Worm (Caenorhabditis elegans) whole organism, L4 larva: ENCODE data around the gene F14D2.5.

Experiments used
- F37D6.2 ChIP-seq: sonication (generic microtip); optimal IDR thresholded peaks from 2 replicates; lab custom pipeline; 2016; ENCODE audit warnings: mild to moderate bottlenecking, missing genetic modification characterization, missing compliant biosample characterization
- R02D3.7 ChIP-seq: fragments of 150-350 bp; sonication (generic microtip); optimal IDR thresholded peaks from 3 replicates; lab custom pipeline; 2014; ENCODE audit warnings: missing biosample characterization, missing genetic modification characterization
- T20F7.1 ChIP-seq: fragments of 200-800 bp; sonication (Bioruptor generic); optimal IDR thresholded peaks from 2 replicates; lab custom pipeline; 2018; ENCODE audit warnings: mild to moderate bottlenecking, missing genetic modification characterization, missing compliant biosample characterization
- T26A8.4 ChIP-seq: fragments of 200-800 bp; sonication (Bioruptor generic); IDR thresholded peaks from 2 replicates; pipeline ENCODE4 v1.3.6; 2022; ENCODE audit warnings: missing genetic modification characterization, missing compliant biosample characterization
- Y105C5A.15 ChIP-seq: fragments of 200-800 bp; sonication (Bioruptor generic); IDR thresholded peaks from 2 replicates; pipeline ENCODE4 v1.3.6; 2022; ENCODE audit warnings: missing genetic modification characterization, missing compliant biosample characterization
- Y75B8A.6 ChIP-seq: fragments of 200-800 bp; sonication (Bioruptor generic); IDR thresholded peaks from 2 replicates; pipeline ENCODE4 v1.3.6; 2022; ENCODE audit warnings: missing genetic modification reagents, missing genetic modification characterization, missing compliant biosample characterization
- aha-1 ChIP-seq: fragments of 150-350 bp; peaks from one replicate; lab custom pipeline; 2014; ENCODE audit warnings: missing biosample characterization, missing genetic modification characterization
- aly-2 ChIP-seq: sonication (generic microtip); optimal IDR thresholded peaks from 2 replicates; lab custom pipeline; 2018; ENCODE audit warnings: missing biosample characterization, missing genetic modification characterization
- ceh-20 ChIP-seq: fragments of 200-800 bp; sonication (Bioruptor generic); IDR thresholded peaks from 2 replicates; pipeline ENCODE4 v1.3.6; 2022; ENCODE audit warnings: missing genetic modification reagents, missing genetic modification characterization, missing compliant biosample characterization
- ceh-28 ChIP-seq: fragments of 150-350 bp; optimal IDR thresholded peaks from 2 replicates; lab custom pipeline; 2014; ENCODE audit warnings: missing biosample characterization, missing genetic modification reagents, missing genetic modification characterization
- ceh-62 ChIP-seq: sonication (generic microtip); optimal IDR thresholded peaks from 2 replicates; lab custom pipeline; 2017; ENCODE audit warnings: missing biosample characterization, missing genetic modification characterization
- daf-12 ChIP-seq: fragments of 150-350 bp; optimal IDR thresholded peaks from 2 replicates; lab custom pipeline; 2014; ENCODE audit warnings: missing biosample characterization, missing genetic modification reagents, missing genetic modification characterization
- daf-19 ChIP-seq: fragments of 200-800 bp; sonication (Bioruptor generic); conservative IDR thresholded peaks from 2 replicates; pipeline ENCODE4 v1.3.6; 2022; ENCODE audit warnings: missing genetic modification characterization, missing compliant biosample characterization
- dmd-6 ChIP-seq: fragments of 200-800 bp; sonication (Bioruptor generic); IDR thresholded peaks from 2 replicates; pipeline ENCODE4 v1.3.6; 2022; ENCODE audit warnings: missing genetic modification reagents, missing genetic modification characterization, missing compliant biosample characterization
- dmd-9 ChIP-seq: fragments of 200-800 bp; sonication (Bioruptor generic); IDR thresholded peaks from 2 replicates; pipeline ENCODE4 v1.3.6; 2022; ENCODE audit warnings: missing genetic modification reagents, missing genetic modification characterization, missing compliant biosample characterization
- hif-1 ChIP-seq, 2 experiments: sonication (generic microtip); optimal IDR thresholded peaks; 2 replicates each; lab custom pipeline; 2016 to 2017; ENCODE audit warnings: missing compliant biosample characterization in 2 of 2, missing genetic modification characterization in 2 of 2, missing genetic modification reagents in 2 of 2, missing genotype in 2 of 2, mild to moderate bottlenecking in 1 of 2
- lin-1 ChIP-seq: fragments of 200-800 bp; sonication (Bioruptor generic); IDR thresholded peaks from 2 replicates; pipeline ENCODE4 v1.3.6; 2022; ENCODE audit warnings: missing genetic modification reagents, missing genetic modification characterization, missing compliant biosample characterization
- lir-3 ChIP-seq: sonication (generic microtip); optimal IDR thresholded peaks from 2 replicates; lab custom pipeline; 2016; ENCODE audit warnings: mild to moderate bottlenecking, missing genetic modification characterization, missing compliant biosample characterization
- lsy-2 ChIP-seq, 2 experiments: fragments of 150-350 bp in 1 of 2; sonication (generic microtip) in 1 of 2; optimal IDR thresholded peaks; 2 replicates each; lab custom pipeline; 2014 to 2017; ENCODE audit warnings: missing biosample characterization in 2 of 2, missing genetic modification characterization in 2 of 2
- mxl-3 ChIP-seq: fragments of 200-800 bp; sonication (Bioruptor generic); optimal IDR thresholded peaks from 2 replicates; lab custom pipeline; 2018; ENCODE audit warnings: mild to moderate bottlenecking, missing genetic modification characterization, missing compliant biosample characterization
- nhr-102 ChIP-seq: sonication (generic microtip); optimal IDR thresholded peaks from 2 replicates; lab custom pipeline; 2016; ENCODE audit warnings: mild to moderate bottlenecking, missing genetic modification characterization, moderate library complexity, missing compliant biosample characterization
- nhr-11 ChIP-seq: fragments of 150-350 bp; optimal IDR thresholded peaks from 2 replicates; lab custom pipeline; 2014; ENCODE audit warnings: missing biosample characterization, missing genetic modification characterization
- nhr-111 ChIP-seq: fragments of 200-800 bp; sonication (Bioruptor generic); optimal IDR thresholded peaks from 2 replicates; lab custom pipeline; 2018; ENCODE audit warnings: mild to moderate bottlenecking, missing genetic modification characterization, missing compliant biosample characterization
- nhr-25 ChIP-seq: sonication (generic microtip); optimal IDR thresholded peaks from 2 replicates; lab custom pipeline; 2017; ENCODE audit warnings: missing genetic modification characterization, mild to moderate bottlenecking, missing compliant biosample characterization, antibody characterized with exemption, moderate library complexity, borderline replicate concordance; ENCODE audit not compliant: insufficient read depth
- nhr-41 ChIP-seq: fragments of 200-800 bp; sonication (Bioruptor generic); IDR thresholded peaks from 2 replicates; pipeline ENCODE4 v1.3.6; 2022; ENCODE audit warnings: missing genetic modification reagents, missing genetic modification characterization, missing compliant biosample characterization
- nhr-6 ChIP-seq: fragments of 150-350 bp; optimal IDR thresholded peaks from 2 replicates; lab custom pipeline; 2014; ENCODE audit warnings: missing biosample characterization, missing genetic modification characterization
- nhr-76 ChIP-seq: fragments of 150-350 bp; optimal IDR thresholded peaks from 2 replicates; lab custom pipeline; 2014; ENCODE audit warnings: missing biosample characterization, missing genetic modification characterization
- pha-4 ChIP-seq, 2 experiments: fragments of 150-350 bp in 1 of 2; fragments of 200-800 bp in 1 of 2; sonication (Bioruptor generic) in 1 of 2; IDR thresholded peaks in 1 of 2; optimal IDR thresholded peaks in 1 of 2; 2 replicates each; pipeline versions ENCODE4 v1.3.6 to Lab custom; 2014 to 2022; ENCODE audit warnings: missing genetic modification characterization in 2 of 2, missing genetic modification reagents in 2 of 2, missing biosample characterization in 1 of 2, missing compliant biosample characterization in 1 of 2
- saeg-2 ChIP-seq: fragments of 200-800 bp; sonication (Bioruptor generic); IDR thresholded peaks from 2 replicates; pipeline ENCODE4 v1.3.6; 2022; ENCODE audit warnings: missing genetic modification reagents, missing genetic modification characterization, missing compliant biosample characterization
- sdz-12 ChIP-seq: fragments of 200-800 bp; sonication (Bioruptor generic); optimal IDR thresholded peaks from 2 replicates; lab custom pipeline; 2018; ENCODE audit warnings: mild to moderate bottlenecking, missing genetic modification characterization, missing compliant biosample characterization
- tag-97 ChIP-seq: fragments of 200-800 bp; sonication (Bioruptor generic); IDR thresholded peaks from 2 replicates; pipeline ENCODE4 v1.3.6; 2022; ENCODE audit warnings: missing genetic modification characterization, missing compliant biosample characterization
- tra-1 ChIP-seq: fragments of 200-800 bp; sonication (Bioruptor generic); IDR thresholded peaks from 2 replicates; pipeline ENCODE4 v1.3.6; 2022; ENCODE audit warnings: missing genetic modification reagents, missing genetic modification characterization, missing compliant biosample characterization
- unc-62 ChIP-seq, 3 experiments: fragments of 150-350 bp in 1 of 3; sonication (generic microtip); optimal IDR thresholded peaks in 2 of 3; peaks in 1 of 3; 1 replicate in 1 of 3; 2 replicates in 2 of 3; lab custom pipeline; 2014 to 2017; ENCODE audit warnings: missing biosample characterization in 3 of 3, missing genetic modification characterization in 3 of 3, missing genetic modification reagents in 3 of 3, missing genotype in 1 of 3
- zfp-3 ChIP-seq: fragments of 200-800 bp; sonication (Bioruptor generic); conservative IDR thresholded peaks from 2 replicates; pipeline ENCODE4 v1.3.6; 2022; ENCODE audit warnings: missing genetic modification reagents, missing genetic modification characterization, missing compliant biosample characterization

F14D2.5 gene

DNA sequence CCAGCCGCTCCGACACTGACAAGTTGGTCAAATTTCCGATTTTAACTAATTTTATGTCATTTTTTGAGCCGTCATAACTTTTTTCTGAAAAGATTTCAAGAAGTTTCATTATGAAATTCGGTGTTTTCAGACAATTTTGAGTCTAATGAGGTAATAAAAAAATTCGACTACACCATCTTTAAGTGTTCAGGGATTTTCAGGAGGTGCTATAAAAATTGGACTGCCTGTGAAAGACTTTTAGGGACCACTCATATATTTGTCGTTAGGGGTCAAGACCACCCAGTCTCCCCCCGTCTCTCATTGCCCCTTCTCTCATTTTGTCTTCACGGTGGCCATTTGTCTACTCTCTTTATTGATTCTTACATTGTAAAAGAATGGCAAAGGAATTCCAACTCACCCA, 34.4 kb downstream of the F14D2.5 start, which contains the start of gene bath-10:
bath-10 (plus strand) TSS at position 301 of the 400 bp plus-strand sequence.
- no peak for TF ChIP-seq F37D6.2 (tag; lab: Kevin White, UChicago)
- no peak for TF ChIP-seq Y105C5A.15 (GFP tag; lab: Robert Waterston, UW)
- no peak for TF ChIP-seq dmd-6 (GFP tag; lab: Robert Waterston, UW)
- TF ChIP-seq nhr-76 (tag; lab: Kevin White, UChicago): no peak
- no peak for TF ChIP-seq nhr-102 (tag; lab: Kevin White, UChicago)
- TF ChIP-seq zfp-3 (GFP tag; lab: Robert Waterston, UW): no peak
- no peak for TF ChIP-seq T20F7.1 (GFP tag; lab: Kevin White, UChicago)
- no peak for TF ChIP-seq hif-1 (tag; optimal IDR thresholded peaks at IDR 0.05; lab: Kevin White, UChicago)
- TF ChIP-seq Y75B8A.6 (GFP tag; lab: Robert Waterston, UW): no peak
- no peak for TF ChIP-seq ceh-20 (GFP tag; lab: Robert Waterston, UW)
- no peak for TF ChIP-seq nhr-41 (GFP tag; lab: Robert Waterston, UW)
- no peak for TF ChIP-seq saeg-2 (GFP tag; lab: Robert Waterston, UW)
- TF ChIP-seq pha-4 (GFP tag; IDR thresholded peaks at IDR 0.05; lab: Robert Waterston, UW): no peak
- no peak for TF ChIP-seq pha-4 (tag; optimal IDR thresholded peaks at IDR 0.05; lab: Kevin White, UChicago)
- TF ChIP-seq dmd-9: no peak
- TF ChIP-seq lir-3: no peak

DNA sequence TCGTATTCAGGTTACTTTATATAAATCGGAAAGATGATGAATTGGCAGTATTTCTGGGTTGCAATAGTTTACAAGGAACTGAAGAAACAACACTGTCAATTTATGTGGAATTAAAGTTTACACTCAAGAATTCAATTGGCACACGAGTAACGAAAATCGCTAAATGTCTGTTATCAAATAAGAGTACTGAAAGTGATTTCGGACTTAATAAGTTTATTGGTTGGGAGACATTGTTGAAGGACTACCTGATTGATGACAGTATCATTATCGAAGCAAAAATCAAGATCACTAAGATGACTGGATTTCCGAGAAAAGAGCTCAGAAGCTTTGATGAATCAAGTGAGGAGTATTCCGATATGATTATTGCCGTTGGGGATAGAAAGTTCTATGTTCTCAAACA, 35.0 kb downstream of the F14D2.5 start:
- TF ChIP-seq tra-1 (GFP tag; lab: Robert Waterston, UW) (no peak), nhr-111 (GFP tag; lab: Kevin White, UChicago) (no peak), unc-62 (GFP tag; optimal IDR thresholded peaks at IDR 0.05 in 1 of 2; lab: Kevin White, UChicago) (peak in 1 of 2 experiments; percentile 92), unc-62 (tag; optimal IDR thresholded peaks at IDR 0.05; lab: Kevin White, UChicago) (no peak)

DNA sequence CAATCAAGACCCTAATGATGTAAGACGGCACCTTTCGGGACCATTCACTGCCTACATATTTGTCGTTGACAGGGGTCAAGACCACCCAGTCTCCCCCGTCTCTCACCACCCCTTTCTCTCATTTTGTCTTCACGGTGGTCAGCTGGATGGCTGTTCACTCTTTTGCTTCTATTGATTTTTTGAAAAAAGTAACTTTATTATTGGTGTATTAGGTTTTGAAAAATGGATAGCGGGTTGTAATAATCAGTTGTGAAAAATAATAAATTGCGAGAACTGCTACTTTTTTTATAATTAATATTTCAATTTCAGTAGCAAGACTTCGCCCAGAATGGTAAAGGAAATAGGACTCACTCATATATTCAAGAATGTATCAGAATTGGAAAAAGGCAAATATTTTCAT, 36.4 kb downstream of the F14D2.5 start, which contains the start of gene bath-9:
bath-9 (plus strand) TSS at position 301 of the 400 bp plus-strand sequence.
- TF ChIP-seq mxl-3 (GFP tag; lab: Kevin White, UChicago) (no peak), T26A8.4 (no peak), ceh-62 (no peak), lir-3 (no peak), T20F7.1 (GFP tag; lab: Kevin White, UChicago) (no peak), aha-1 (tag; lab: Kevin White, UChicago) (no peak), R02D3.7 (tag; lab: Kevin White, UChicago) (no peak), ceh-28 (tag; lab: Kevin White, UChicago) (no peak), nhr-6 (tag; lab: Kevin White, UChicago) (no peak), nhr-111 (GFP tag; lab: Kevin White, UChicago) (no peak), dmd-9 (no peak), daf-12 (tag; lab: Kevin White, UChicago) (no peak), tag-97 (no peak), daf-19 (no peak), lsy-2 (tag; optimal IDR thresholded peaks at IDR 0.05; lab: Kevin White, UChicago) (no peak)

- no peak for TF ChIP-seq nhr-11
- TF ChIP-seq sdz-12 (GFP tag; lab: Kevin White, UChicago): no peak
- no peak for TF ChIP-seq hif-1 (tag; optimal IDR thresholded peaks at IDR 0.05; lab: Kevin White, UChicago)
- TF ChIP-seq lin-1 (GFP tag; lab: Robert Waterston, UW): no peak
- no peak for TF ChIP-seq aly-2
- TF ChIP-seq nhr-25: no peak
Observed at ce11 chrII:3378275-3378674, 37.9 kb downstream of the F14D2.5 start, which contains the start of gene Y49F6C.2. Gene Y49F6C.2 (plus strand): TSS chrII:3378575.
